Fruit fly (Drosophila melanogaster) whole organism, adult: ENCODE data around the gene amx.

Experiments used
- CG11617 ChIP-seq: fragments of 200-800 bp; sonication (Bioruptor generic); optimal IDR thresholded peaks from 2 replicates; lab custom pipeline; 2017; ENCODE audit warnings: mild to moderate bottlenecking, missing biosample characterization, missing genetic modification reagents, missing genetic modification characterization
- CG12768 ChIP-seq: fragments of 200-800 bp; sonication (Bioruptor generic); optimal IDR thresholded peaks from 2 replicates; lab custom pipeline; 2017; ENCODE audit warnings: missing biosample characterization, missing genetic modification characterization, mild to moderate bottlenecking, moderate library complexity, missing genetic modification reagents
- CG14711 ChIP-seq: fragments of 200-800 bp; sonication (Bioruptor generic); optimal IDR thresholded peaks from 2 replicates; lab custom pipeline; 2018; ENCODE audit warnings: missing biosample characterization, mild to moderate bottlenecking, missing genetic modification characterization, moderate library complexity
- CG1620 ChIP-seq: fragments of 200-800 bp; sonication (Bioruptor generic); optimal IDR thresholded peaks from 2 replicates; lab custom pipeline; 2016; ENCODE audit warnings: missing biosample characterization, missing genetic modification characterization
- CG33017 ChIP-seq: fragments of 200-800 bp; sonication (Bioruptor generic); optimal IDR thresholded peaks from 2 replicates; lab custom pipeline; 2018; ENCODE audit warnings: missing biosample characterization, mild to moderate bottlenecking, missing genetic modification characterization, moderate library complexity
- CG5204 ChIP-seq: fragments of 200-800 bp; sonication (Bioruptor generic); optimal IDR thresholded peaks from 2 replicates; lab custom pipeline; 2016; ENCODE audit warnings: missing biosample characterization, missing genetic modification characterization
- CG7045 ChIP-seq: fragments of 200-800 bp; sonication (Bioruptor generic); optimal IDR thresholded peaks from 2 replicates; lab custom pipeline; 2017; ENCODE audit warnings: missing biosample characterization, mild to moderate bottlenecking, missing genetic modification characterization
- CG7101 ChIP-seq: fragments of 200-800 bp; sonication (Bioruptor generic); optimal IDR thresholded peaks from 2 replicates; lab custom pipeline; 2018; ENCODE audit warnings: missing biosample characterization, mild to moderate bottlenecking, missing genetic modification characterization, moderate library complexity
- Clk ChIP-seq: fragments of 200-800 bp; sonication (Bioruptor generic); optimal IDR thresholded peaks from 2 replicates; lab custom pipeline; 2017; ENCODE audit warnings: missing biosample characterization, missing genetic modification characterization
- Crg-1 ChIP-seq: fragments of 200-800 bp; sonication (Bioruptor generic); optimal IDR thresholded peaks from 2 replicates; lab custom pipeline; 2016; ENCODE audit warnings: missing biosample characterization, missing genetic modification characterization
- Hr96 ChIP-seq: fragments of 200-800 bp; sonication (Bioruptor generic); optimal IDR thresholded peaks from 2 replicates; lab custom pipeline; 2016; ENCODE audit warnings: missing biosample characterization, missing genetic modification characterization
- Mnt ChIP-seq: fragments of 200-800 bp; sonication (Bioruptor generic); optimal IDR thresholded peaks from 2 replicates; lab custom pipeline; 2016; ENCODE audit warnings: missing biosample characterization, mild to moderate bottlenecking, missing genetic modification characterization
- bab1 ChIP-seq: fragments of 200-800 bp; sonication (Bioruptor generic); optimal IDR thresholded peaks from 3 replicates; lab custom pipeline; 2019; ENCODE audit warnings: missing biosample characterization, mild to moderate bottlenecking, missing genetic modification characterization, moderate library complexity
- cic ChIP-seq: fragments of 200-800 bp; sonication (Bioruptor generic); optimal IDR thresholded peaks from 2 replicates; lab custom pipeline; 2017; ENCODE audit warnings: missing biosample characterization, mild to moderate bottlenecking, missing genetic modification characterization, moderate library complexity
- cnc ChIP-seq, 2 experiments: fragments of >200 bp; optimal IDR thresholded peaks; 2 replicates each; lab custom pipeline; 2017
- kay ChIP-seq: fragments of 200-800 bp; sonication (Bioruptor generic); peaks from one replicate; lab custom pipeline; 2016; ENCODE audit warnings: missing biosample characterization, missing genetic modification characterization, borderline replicate concordance
- ovo ChIP-seq: fragments of 200-800 bp; sonication (Bioruptor generic); optimal IDR thresholded peaks from 2 replicates; lab custom pipeline; 2016; ENCODE audit warnings: missing biosample characterization, missing genetic modification characterization
- pad ChIP-seq: fragments of 200-800 bp; sonication (Bioruptor generic); optimal IDR thresholded peaks from 3 replicates; lab custom pipeline; 2017; ENCODE audit warnings: missing biosample characterization, missing genetic modification characterization, mild to moderate bottlenecking, moderate library complexity, missing genetic modification reagents
- tj ChIP-seq: fragments of 200-800 bp; sonication (Bioruptor generic); optimal IDR thresholded peaks from 3 replicates; lab custom pipeline; 2017; ENCODE audit warnings: missing biosample characterization, mild to moderate bottlenecking, missing genetic modification characterization, moderate library complexity
- toe ChIP-seq: fragments of 200-800 bp; sonication (Bioruptor generic); optimal IDR thresholded peaks from 2 replicates; lab custom pipeline; 2016; ENCODE audit warnings: missing biosample characterization, missing genetic modification characterization

amx gene

dm6 chrX:9225137-9225536 is 22.0 kb downstream of the amx start, which contains the start of gene CG15370:
CG15370 (plus strand) TSS chrX:9225437.
- TF ChIP-seq kay (GFP tag; lab: Kevin White, UChicago) (no peak), CG33017 (no peak), CG1620 (GFP tag; lab: Kevin White, UChicago) (no peak), ovo (GFP tag; lab: Kevin White, UChicago) (no peak), CG11617 (GFP tag; lab: Kevin White, UChicago) (no peak), cnc (optimal IDR thresholded peaks at IDR 0.05; lab: Kevin White, UChicago) (no peak), toe (GFP tag; lab: Kevin White, UChicago) (no peak), CG5204 (GFP tag; lab: Kevin White, UChicago) (no peak), CG7101 (tag; lab: Kevin White, UChicago) (no peak), Crg-1 (no peak), Hr96 (no peak), Mnt (no peak), CG7045 (GFP tag; lab: Kevin White, UChicago) (no peak), CG12768 (no peak), pad (no peak), tj (GFP tag; lab: Kevin White, UChicago) (no peak)

- peak; percentile 30 for TF ChIP-seq ovo (GFP tag; lab: Kevin White, UChicago)
- no peak for TF ChIP-seq CG7101 (tag; lab: Kevin White, UChicago)
Measured at dm6 chrX:9224423-9224822, 22.7 kb downstream of the amx start.

dm6 chrX:9223182-9223581 is 24.0 kb downstream of the amx start, which contains the start of gene t:
t (minus strand) TSS chrX:9223257.
- peak; percentile 17 for TF ChIP-seq CG5204 (GFP tag; lab: Kevin White, UChicago)
- TF ChIP-seq CG7045 (GFP tag; lab: Kevin White, UChicago) = no peak

- TF ChIP-seq CG12768 (no peak), bab1 (GFP tag; lab: Kevin White, UChicago) (peak; percentile 26), kay (GFP tag; lab: Kevin White, UChicago) (no peak), cnc (optimal IDR thresholded peaks at IDR 0.05; lab: Kevin White, UChicago) (no peak), Crg-1 (no peak), Hr96 (no peak), CG14711 (no peak), Clk (GFP tag; lab: Kevin White, UChicago) (no peak), pad (no peak), CG33017 (peak; percentile 9)
Measured at dm6 chrX:9220434-9220833, 26.7 kb downstream of the amx start.

dm6 chrX:9216572-9216971 is 30.6 kb downstream of the amx start, which contains the start of gene CG15369:
CG15369 (plus strand) TSS chrX:9216872.
- TF ChIP-seq CG7101 (tag; lab: Kevin White, UChicago) = no peak
- no peak for TF ChIP-seq CG11617 (GFP tag; lab: Kevin White, UChicago)
- no peak for TF ChIP-seq CG1620 (GFP tag; lab: Kevin White, UChicago)

- TF ChIP-seq CG12768 (no peak), CG5204 (GFP tag; lab: Kevin White, UChicago) (no peak), tj (GFP tag; lab: Kevin White, UChicago) (no peak), CG7045 (GFP tag; lab: Kevin White, UChicago) (no peak), CG14711 (no peak)
Measured at dm6 chrX:9215485-9215884, 31.7 kb downstream of the amx start, which contains the start of gene CG15368. CG15368 (plus strand) TSS chrX:9215785.

dm6 chrX:9214576-9214975 is 32.6 kb downstream of the amx start, which contains the start of gene Obp8a:
Obp8a (plus strand) TSS chrX:9214876.
- TF ChIP-seq CG14711 (no peak), cnc (optimal IDR thresholded peaks at IDR 0.05; lab: Kevin White, UChicago) (no peak), CG7101 (tag; lab: Kevin White, UChicago) (no peak), cic (GFP tag; lab: Kevin White, UChicago) (no peak), tj (GFP tag; lab: Kevin White, UChicago) (no peak), Clk (GFP tag; lab: Kevin White, UChicago) (no peak), bab1 (GFP tag; lab: Kevin White, UChicago) (no peak), toe (GFP tag; lab: Kevin White, UChicago) (no peak), CG12768 (no peak), ovo (GFP tag; lab: Kevin White, UChicago) (no peak), Hr96 (no peak), CG5204 (GFP tag; lab: Kevin White, UChicago) (no peak), Mnt (no peak), CG1620 (GFP tag; lab: Kevin White, UChicago) (no peak), CG33017 (no peak), CG7045 (GFP tag; lab: Kevin White, UChicago) (no peak)

- no peak for TF ChIP-seq Hr96
- TF ChIP-seq cnc (optimal IDR thresholded peaks at IDR 0.05; lab: Kevin White, UChicago) = no peak
Measured at dm6 chrX:9210787-9211186, 36.3 kb downstream of the amx start, which contains the start of gene SmydA-9. SmydA-9 (minus strand) TSS chrX:9210887.
